Worm (Caenorhabditis elegans) whole organism, L4/young adult: Measurements from ENCODE around the gene dhcr-7.

Source experiments
- W03F9.2 ChIP-seq: fragments of 150-350 bp; optimal IDR thresholded peaks from 2 replicates; lab custom pipeline; 2014; ENCODE audit warnings: missing biosample characterization, missing genetic modification characterization
- dao-5 ChIP-seq: sonication (generic microtip); optimal IDR thresholded peaks from 2 replicates; lab custom pipeline; 2016; ENCODE audit warnings: missing genotype, missing genetic modification characterization, moderate library complexity, missing compliant biosample characterization
- him-1 ChIP-seq: sonication (generic microtip); optimal IDR thresholded peaks from 2 replicates; lab custom pipeline; 2016; ENCODE audit warnings: missing genotype, missing genetic modification reagents, missing genetic modification characterization, missing compliant biosample characterization

ce11 chrV:20506542-20506941 is 21.4 kb upstream of the dhcr-7 start:
- TF ChIP-seq W03F9.2 (tag; lab: Kevin White, UChicago) (no peak), him-1 (tag; lab: Kevin White, UChicago) (no peak), dao-5 (tag; lab: Kevin White, UChicago) (no peak)
